Worm (Caenorhabditis elegans) whole organism, L2 larva: ENCODE data around the gene hcf-1.
A peak's percentile ranks its signal among the peaks of the same experiment; 100 is the strongest.

Source experiments
- Y55F3AM.14 ChIP-seq: fragments of 200-800 bp; sonication (Bioruptor generic); optimal IDR thresholded peaks from 2 replicates; lab custom pipeline; 2018; ENCODE audit warnings: mild to moderate bottlenecking, missing genetic modification characterization, missing compliant biosample characterization
- ZK546.5 ChIP-seq: sonication (generic microtip); optimal IDR thresholded peaks from 2 replicates; lab custom pipeline; 2017; ENCODE audit warnings: missing biosample characterization, missing genetic modification characterization
- alr-1 ChIP-seq: fragments of 150-350 bp; optimal IDR thresholded peaks from 2 replicates; lab custom pipeline; 2014; ENCODE audit warnings: missing biosample characterization, missing genetic modification characterization
- aly-2 ChIP-seq: fragments of 150-350 bp; optimal IDR thresholded peaks from 2 replicates; lab custom pipeline; 2014; ENCODE audit warnings: missing biosample characterization, missing genetic modification characterization
- ama-1 ChIP-seq: fragments of 150-350 bp; optimal IDR thresholded peaks from 2 replicates; lab custom pipeline; 2018; ENCODE audit warnings: inconsistent platforms
- blmp-1 ChIP-seq: sonication (generic microtip); optimal IDR thresholded peaks from 2 replicates; lab custom pipeline; 2017; ENCODE audit warnings: missing genetic modification characterization, mild to moderate bottlenecking, missing compliant biosample characterization, antibody characterized with exemption, moderate library complexity; ENCODE audit not compliant: insufficient read depth
- ceh-16 ChIP-seq: fragments of 150-350 bp; optimal IDR thresholded peaks from 2 replicates; lab custom pipeline; 2014; ENCODE audit warnings: missing biosample characterization, missing genetic modification characterization
- ceh-82 ChIP-seq: fragments of 150-350 bp; optimal IDR thresholded peaks from 2 replicates; lab custom pipeline; 2014; ENCODE audit warnings: missing biosample characterization, missing genetic modification characterization
- crh-2 ChIP-seq: sonication (generic microtip); optimal IDR thresholded peaks from 2 replicates; lab custom pipeline; 2017; ENCODE audit warnings: missing biosample characterization, missing genetic modification characterization
- dmd-4 ChIP-seq: sonication (generic microtip); optimal IDR thresholded peaks from 2 replicates; lab custom pipeline; 2017; ENCODE audit warnings: missing biosample characterization, missing genetic modification characterization
- fos-1 ChIP-seq: fragments of 150-350 bp; optimal IDR thresholded peaks from 2 replicates; lab custom pipeline; 2014; ENCODE audit warnings: missing biosample characterization, missing genetic modification characterization
- gmeb-1 ChIP-seq: fragments of 150-350 bp; optimal IDR thresholded peaks from 2 replicates; lab custom pipeline; 2014; ENCODE audit warnings: missing biosample characterization, missing genetic modification characterization
- lin-11 ChIP-seq: fragments of 150-350 bp; sonication (generic microtip); optimal IDR thresholded peaks from 2 replicates; lab custom pipeline; 2014; ENCODE audit warnings: missing biosample characterization, missing genetic modification characterization, inconsistent platforms, mixed read lengths
- lin-13 ChIP-seq: fragments of 150-350 bp; optimal IDR thresholded peaks from 2 replicates; lab custom pipeline; 2014; ENCODE audit warnings: missing biosample characterization, missing genetic modification reagents, missing genetic modification characterization
- lsy-2 ChIP-seq, 2 experiments: fragments of 150-350 bp in 1 of 2; sonication (generic microtip) in 1 of 2; optimal IDR thresholded peaks; 2 replicates each; lab custom pipeline; 2014 to 2017; ENCODE audit warnings: missing biosample characterization in 2 of 2, missing genetic modification characterization in 2 of 2
- mbf-1 ChIP-seq: sonication (generic microtip); optimal IDR thresholded peaks from 2 replicates; lab custom pipeline; 2017; ENCODE audit warnings: missing biosample characterization, missing genetic modification characterization
- mdl-1 ChIP-seq, 2 experiments: fragments of 150-350 bp in 1 of 2; sonication (generic microtip) in 1 of 2; optimal IDR thresholded peaks; 2 replicates each; lab custom pipeline; 2017; ENCODE audit warnings: missing biosample characterization in 2 of 2, missing genetic modification characterization in 2 of 2
- nhr-11 ChIP-seq: fragments of 150-350 bp; optimal IDR thresholded peaks from 2 replicates; lab custom pipeline; 2014; ENCODE audit warnings: missing biosample characterization, missing genetic modification characterization
- nhr-12 ChIP-seq: fragments of 150-350 bp; optimal IDR thresholded peaks from 2 replicates; lab custom pipeline; 2014; ENCODE audit warnings: missing biosample characterization, missing genetic modification characterization
- nhr-129 ChIP-seq: fragments of 150-350 bp; optimal IDR thresholded peaks from 2 replicates; lab custom pipeline; 2014; ENCODE audit warnings: missing biosample characterization, missing genetic modification characterization
- nhr-21 ChIP-seq: fragments of 150-350 bp; optimal IDR thresholded peaks from 2 replicates; lab custom pipeline; 2014; ENCODE audit warnings: missing biosample characterization, missing genetic modification characterization
- nhr-23 ChIP-seq: fragments of 150-350 bp; optimal IDR thresholded peaks from 2 replicates; lab custom pipeline; 2014; ENCODE audit warnings: missing biosample characterization, missing genetic modification reagents, missing genetic modification characterization
- nhr-237 ChIP-seq: fragments of 150-350 bp; optimal IDR thresholded peaks from 2 replicates; lab custom pipeline; 2014; ENCODE audit warnings: missing biosample characterization, missing genetic modification characterization
- nhr-25 ChIP-seq: fragments of 150-350 bp; sonication (generic microtip); optimal IDR thresholded peaks from 3 replicates; lab custom pipeline; 2014; ENCODE audit warnings: missing biosample characterization, missing genetic modification characterization
- nhr-6 ChIP-seq: fragments of 150-350 bp; optimal IDR thresholded peaks from 2 replicates; lab custom pipeline; 2014; ENCODE audit warnings: missing biosample characterization, missing genetic modification characterization
- nhr-77 ChIP-seq: fragments of 150-350 bp; optimal IDR thresholded peaks from 2 replicates; lab custom pipeline; 2014; ENCODE audit warnings: missing biosample characterization, missing genetic modification characterization
- peb-1 ChIP-seq: fragments of 150-350 bp; optimal IDR thresholded peaks from 2 replicates; lab custom pipeline; 2014; ENCODE audit warnings: missing biosample characterization, missing genetic modification characterization
- sem-4 ChIP-seq: fragments of 150-350 bp; optimal IDR thresholded peaks from 2 replicates; lab custom pipeline; 2014; ENCODE audit warnings: missing biosample characterization, missing genetic modification reagents, missing genetic modification characterization
- skn-1 ChIP-seq: sonication (generic microtip); optimal IDR thresholded peaks from 2 replicates; lab custom pipeline; 2017; ENCODE audit warnings: missing biosample characterization, missing genetic modification characterization
- sma-3 ChIP-seq: sonication (generic microtip); optimal IDR thresholded peaks from 2 replicates; lab custom pipeline; 2016; ENCODE audit warnings: missing genetic modification reagents, missing genetic modification characterization, missing compliant biosample characterization
- sma-9 ChIP-seq, 2 experiments: fragments of 150-350 bp in 1 of 2; sonication (generic microtip) in 1 of 2; optimal IDR thresholded peaks; 2 replicates each; lab custom pipeline; 2014 to 2016; ENCODE audit warnings: missing genetic modification characterization in 2 of 2, mild to moderate bottlenecking in 1 of 2, missing biosample characterization in 1 of 2, missing compliant biosample characterization in 1 of 2, missing genetic modification reagents in 1 of 2, moderate library complexity in 1 of 2
- snpc-4 ChIP-seq: fragments of 150-350 bp; optimal IDR thresholded peaks from 2 replicates; lab custom pipeline; 2014; ENCODE audit warnings: missing biosample characterization, missing genetic modification characterization
- unc-39 ChIP-seq: fragments of 150-350 bp; optimal IDR thresholded peaks from 2 replicates; lab custom pipeline; 2014; ENCODE audit warnings: missing biosample characterization, missing genetic modification characterization
- unc-55 ChIP-seq: fragments of 150-350 bp; sonication (generic microtip); optimal IDR thresholded peaks from 3 replicates; lab custom pipeline; 2014; ENCODE audit warnings: missing biosample characterization, missing genetic modification reagents, missing genetic modification characterization
- unc-62 ChIP-seq: fragments of 150-350 bp; optimal IDR thresholded peaks from 2 replicates; lab custom pipeline; 2014; ENCODE audit warnings: missing biosample characterization, missing genetic modification reagents, missing genetic modification characterization
- zag-1 ChIP-seq: fragments of 150-350 bp; optimal IDR thresholded peaks from 2 replicates; lab custom pipeline; 2014; ENCODE audit warnings: missing biosample characterization, missing genetic modification characterization
- ztf-1 ChIP-seq: fragments of 200-800 bp; sonication (Bioruptor generic); conservative IDR thresholded peaks from 2 replicates; pipeline ENCODE4 v1.3.6; 2022; ENCODE audit warnings: missing genetic modification characterization, missing compliant biosample characterization
- ztf-11 ChIP-seq: sonication (generic microtip); optimal IDR thresholded peaks from 2 replicates; lab custom pipeline; 2017; ENCODE audit warnings: missing biosample characterization, missing genetic modification characterization
- ztf-4 ChIP-seq: fragments of 150-350 bp; optimal IDR thresholded peaks from 2 replicates; lab custom pipeline; 2014; ENCODE audit warnings: missing biosample characterization, missing genetic modification characterization

hcf-1 gene

ce11 chrIV:7800338-7800737 lies 26.3 kb upstream of the hcf-1 start:
- TF ChIP-seq blmp-1 (tag; lab: Kevin White, UChicago): no peak
- TF ChIP-seq unc-39 (tag; lab: Kevin White, UChicago): no peak
- TF ChIP-seq ama-1 (lab: Kevin White, UChicago): no peak
- TF ChIP-seq fos-1 (tag; lab: Kevin White, UChicago): no peak
- TF ChIP-seq lsy-2 (tag; optimal IDR thresholded peaks at IDR 0.05; lab: Kevin White, UChicago): no peak
- TF ChIP-seq lin-11 (tag; lab: Kevin White, UChicago): no peak
- TF ChIP-seq nhr-129 (tag; lab: Kevin White, UChicago): no peak
- no peak for TF ChIP-seq dmd-4
- TF ChIP-seq nhr-77 (tag; lab: Kevin White, UChicago): no peak
- TF ChIP-seq gmeb-1: no peak
- TF ChIP-seq mdl-1 (tag; optimal IDR thresholded peaks at IDR 0.05; lab: Kevin White, UChicago): no peak

- TF ChIP-seq peb-1: no peak
- TF ChIP-seq nhr-129 (tag; lab: Kevin White, UChicago): no peak
- no peak for TF ChIP-seq ztf-4 (tag; lab: Kevin White, UChicago)
Measured at ce11 chrIV:7796432-7797113, 22.5 kb upstream of the hcf-1 start, which contains the start of gene sgo-1. Gene sgo-1 (minus strand): TSS chrIV:7796482.

ce11 chrIV:7794709-7795108 lies 20.6 kb upstream of the hcf-1 start, which contains the start of gene ntp-1:
Gene ntp-1 (minus strand): TSS chrIV:7794809.
- no peak for TF ChIP-seq nhr-6 (tag; lab: Kevin White, UChicago)

ce11 chrIV:7791821-7792446 lies 17.9 kb upstream of the hcf-1 start, which contains the start of gene C33H5.13:
Gene C33H5.13 (minus strand): TSS chrIV:7792263.
- peak; percentile 32 for TF ChIP-seq crh-2 (tag; lab: Kevin White, UChicago)
- TF ChIP-seq fos-1 (tag; lab: Kevin White, UChicago): peak; percentile 97
- TF ChIP-seq nhr-129 (tag; lab: Kevin White, UChicago): peak; percentile 7
- TF ChIP-seq nhr-77 (tag; lab: Kevin White, UChicago): no peak
- peak; percentile 35 for TF ChIP-seq skn-1
- TF ChIP-seq sma-9 (GFP tag; optimal IDR thresholded peaks at IDR 0.05; lab: Kevin White, UChicago): peak; percentile 13
- no peak for TF ChIP-seq sma-9 (tag; optimal IDR thresholded peaks at IDR 0.05; lab: Kevin White, UChicago)

- TF ChIP-seq ceh-82: peak; percentile 59
- TF ChIP-seq nhr-12 (tag; lab: Kevin White, UChicago): no peak
- TF ChIP-seq ztf-4 (tag; lab: Kevin White, UChicago): peak; percentile 86
- TF ChIP-seq lin-13 (GFP tag; lab: Kevin White, UChicago): peak; percentile 93
- peak in 1 of 2 experiments; percentile 62 for TF ChIP-seq mdl-1 (tag; optimal IDR thresholded peaks at IDR 0.05; lab: Kevin White, UChicago)
- peak; percentile 65 for TF ChIP-seq ceh-16
- TF ChIP-seq unc-62 (GFP tag; lab: Kevin White, UChicago): no peak
- TF ChIP-seq nhr-23 (tag; lab: Kevin White, UChicago): no peak
- peak; percentile 71 for TF ChIP-seq snpc-4 (tag; lab: Kevin White, UChicago)
- TF ChIP-seq aly-2: no peak
- peak; percentile 82 for TF ChIP-seq sma-3 (GFP tag; lab: Kevin White, UChicago)
- no peak for TF ChIP-seq nhr-237 (tag; lab: Kevin White, UChicago)
- no peak for TF ChIP-seq mbf-1 (tag; lab: Kevin White, UChicago)
- no peak for TF ChIP-seq unc-39 (tag; lab: Kevin White, UChicago)
- TF ChIP-seq nhr-21 (tag; lab: Kevin White, UChicago): peak; percentile 67
- peak; percentile 74 for TF ChIP-seq sma-9 (GFP tag; optimal IDR thresholded peaks at IDR 0.05; lab: Kevin White, UChicago)
- no peak for TF ChIP-seq sma-9 (tag; optimal IDR thresholded peaks at IDR 0.05; lab: Kevin White, UChicago)
- peak; percentile 71 for TF ChIP-seq nhr-25 (tag; lab: Kevin White, UChicago)
- peak; percentile 48 for TF ChIP-seq sem-4 (tag; lab: Kevin White, UChicago)
- TF ChIP-seq nhr-6 (tag; lab: Kevin White, UChicago): peak; percentile 64
- TF ChIP-seq gmeb-1: peak; percentile 88
- TF ChIP-seq unc-55 (GFP tag; lab: Kevin White, UChicago): peak; percentile 97
- peak; percentile 39 for TF ChIP-seq fos-1 (tag; lab: Kevin White, UChicago)
- TF ChIP-seq nhr-11 (tag; lab: Kevin White, UChicago): no peak
- TF ChIP-seq alr-1 (tag; lab: Kevin White, UChicago): peak; percentile 80
- no peak for TF ChIP-seq ztf-1 (GFP tag; lab: Robert Waterston, UW)
- TF ChIP-seq Y55F3AM.14 (GFP tag; lab: Kevin White, UChicago): no peak
- TF ChIP-seq lin-11 (tag; lab: Kevin White, UChicago): peak; percentile 94
- peak; percentile 91 for TF ChIP-seq crh-2 (tag; lab: Kevin White, UChicago)
- peak; percentile 36 for TF ChIP-seq zag-1 (tag; lab: Kevin White, UChicago)
- peak; percentile 66 for TF ChIP-seq skn-1
- no peak for TF ChIP-seq nhr-77 (tag; lab: Kevin White, UChicago)
- TF ChIP-seq ztf-11 (tag; lab: Kevin White, UChicago): no peak
- TF ChIP-seq ZK546.5 (tag; lab: Kevin White, UChicago): peak; percentile 66
Measured at ce11 chrIV:7790801-7791588, 16.9 kb upstream of the hcf-1 start, which contains the start of gene rsp-6. Gene rsp-6 (minus strand): TSS chrIV:7791229.
